Fruit fly (Drosophila melanogaster): Measurements from ENCODE around the gene CG31735.

Gene CG31735

DNA sequence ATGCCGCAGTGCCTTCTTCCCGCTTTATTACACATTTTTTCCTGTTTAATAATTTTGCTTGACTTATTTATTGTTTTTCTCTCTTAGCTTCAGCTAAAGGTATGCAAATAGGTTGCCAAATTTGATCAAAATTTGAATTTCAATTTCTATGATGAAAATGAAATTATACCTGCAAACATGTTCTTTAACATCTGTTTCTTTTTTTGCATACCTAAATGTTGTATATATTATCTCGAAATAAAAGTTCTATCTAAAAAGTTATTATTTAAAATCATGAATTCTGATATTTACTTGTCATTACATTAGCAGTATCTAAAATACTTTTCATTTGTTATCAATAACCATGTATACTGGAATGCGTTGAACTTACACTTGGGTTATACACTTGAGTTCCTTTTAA lies at the start of gene CG31735:
Gene CG31735, plus strand, starts transcription at position 301 of the 400 bp plus-strand sequence.
- TF ChIP-seq CG12768 (GFP tag; optimal IDR thresholded peaks at IDR 0.05) (no peak), CG7101 (tag; optimal IDR thresholded peaks at IDR 0.05) (no peak), Crg-1 (GFP tag; optimal IDR thresholded peaks at IDR 0.05) (no peak), cnc (optimal IDR thresholded peaks at IDR 0.05) (no peak), CG11617 (GFP tag; optimal IDR thresholded peaks at IDR 0.05) (no peak), cic (GFP tag; optimal IDR thresholded peaks at IDR 0.05) (no peak), tj (GFP tag; optimal IDR thresholded peaks at IDR 0.05) (no peak), kay (GFP tag; ENCODE audit: borderline replicate concordance) (no peak), ovo (GFP tag; optimal IDR thresholded peaks at IDR 0.05) (no peak), toe (GFP tag; optimal IDR thresholded peaks at IDR 0.05) (no peak), Clk (GFP tag; optimal IDR thresholded peaks at IDR 0.05) (no peak), bab1 (GFP tag; optimal IDR thresholded peaks at IDR 0.05) (no peak), pad (GFP tag; optimal IDR thresholded peaks at IDR 0.05) (no peak), CG7045 (GFP tag; optimal IDR thresholded peaks at IDR 0.05) (no peak), Mnt (GFP tag; optimal IDR thresholded peaks at IDR 0.05) (no peak), Hr96 (GFP tag; optimal IDR thresholded peaks at IDR 0.05) (no peak), CG5204 (GFP tag; optimal IDR thresholded peaks at IDR 0.05) (no peak)

- TF ChIP-seq CG7045 (GFP tag; optimal IDR thresholded peaks at IDR 0.05) = no peak
- no peak for TF ChIP-seq bab1 (GFP tag; optimal IDR thresholded peaks at IDR 0.05)
- TF ChIP-seq CG5204 (GFP tag; optimal IDR thresholded peaks at IDR 0.05) = no peak
- no peak for TF ChIP-seq Crg-1 (GFP tag; optimal IDR thresholded peaks at IDR 0.05)
- TF ChIP-seq CG12768 (GFP tag; optimal IDR thresholded peaks at IDR 0.05) = no peak
- no peak for TF ChIP-seq Hr96 (GFP tag; optimal IDR thresholded peaks at IDR 0.05)
- TF ChIP-seq CG7101 (tag; optimal IDR thresholded peaks at IDR 0.05) = no peak
- no peak for TF ChIP-seq Clk (GFP tag; optimal IDR thresholded peaks at IDR 0.05)
- no peak for TF ChIP-seq CG1620 (GFP tag; optimal IDR thresholded peaks at IDR 0.05)
- no peak for TF ChIP-seq kay (GFP tag; ENCODE audit: borderline replicate concordance)
- no peak for TF ChIP-seq cnc (optimal IDR thresholded peaks at IDR 0.05)
Observed at dm6 chr2L:15846600-15846999, 48.7 kb upstream of the CG31735 start.

DNA sequence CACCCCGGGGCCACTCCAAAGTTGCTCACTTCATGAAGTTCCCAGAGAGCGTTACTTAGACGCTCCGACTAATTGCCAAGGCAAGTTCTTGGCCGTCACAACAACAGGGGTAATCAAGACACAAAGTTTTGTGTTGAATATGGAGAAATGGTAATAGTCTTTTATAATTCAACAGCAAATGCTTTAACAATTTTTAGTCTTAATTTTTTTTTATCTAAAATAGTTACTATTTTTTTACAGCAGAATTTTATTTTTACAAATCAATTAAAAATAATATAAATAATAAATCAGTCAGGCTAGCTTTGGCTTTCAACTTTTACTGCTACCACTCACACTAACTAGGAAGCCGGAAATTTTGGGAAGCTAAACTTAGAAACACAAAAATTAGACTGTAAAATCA lies 43.0 kb upstream of the CG31735 start, which contains the start of gene CG13243:
Gene CG13243, plus strand, starts transcription at position 301 of the 400 bp plus-strand sequence.
- TF ChIP-seq tj (GFP tag; optimal IDR thresholded peaks at IDR 0.05) (no peak), kay (GFP tag; ENCODE audit: borderline replicate concordance) (no peak), pad (GFP tag; optimal IDR thresholded peaks at IDR 0.05) (no peak), Hr96 (GFP tag; optimal IDR thresholded peaks at IDR 0.05) (no peak), CG7045 (GFP tag; optimal IDR thresholded peaks at IDR 0.05) (no peak), cic (GFP tag; optimal IDR thresholded peaks at IDR 0.05) (no peak), ovo (GFP tag; optimal IDR thresholded peaks at IDR 0.05) (no peak), CG12768 (GFP tag; optimal IDR thresholded peaks at IDR 0.05) (no peak), CG1620 (GFP tag; optimal IDR thresholded peaks at IDR 0.05) (no peak), Clk (GFP tag; optimal IDR thresholded peaks at IDR 0.05) (no peak), cnc (optimal IDR thresholded peaks at IDR 0.05) (no peak), CG33017 (tag; optimal IDR thresholded peaks at IDR 0.05) (no peak), CG14711 (tag; optimal IDR thresholded peaks at IDR 0.05) (no peak), Crg-1 (GFP tag; optimal IDR thresholded peaks at IDR 0.05) (no peak)

DNA sequence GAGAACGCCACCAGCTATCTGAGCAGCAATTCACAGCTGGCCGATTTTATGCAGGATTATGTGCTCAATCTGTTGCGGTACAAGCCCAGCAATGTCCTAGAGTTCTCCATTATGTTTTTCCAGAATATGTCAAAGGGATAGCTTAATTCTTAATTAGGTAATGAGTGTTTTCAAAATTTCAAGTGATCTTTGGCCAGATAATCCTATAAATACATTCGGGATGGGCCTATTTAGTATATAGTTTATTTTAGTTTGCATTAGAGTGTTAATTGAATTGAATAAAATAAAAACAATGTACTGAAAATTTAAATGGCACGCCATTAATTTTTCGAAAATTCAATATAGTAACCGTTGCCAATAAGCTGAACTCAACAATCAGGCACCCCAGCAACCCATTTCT lies 41.4 kb upstream of the CG31735 start, which contains the start of gene Tektin-A:
Gene Tektin-A, plus strand, starts transcription at position 301 of the 400 bp plus-strand sequence.
- TF ChIP-seq cnc (optimal IDR thresholded peaks at IDR 0.05) (no peak), cic (GFP tag; optimal IDR thresholded peaks at IDR 0.05) (no peak), toe (GFP tag; optimal IDR thresholded peaks at IDR 0.05) (no peak), CG7101 (tag; optimal IDR thresholded peaks at IDR 0.05) (no peak), CG7045 (GFP tag; optimal IDR thresholded peaks at IDR 0.05) (no peak), Hr96 (GFP tag; optimal IDR thresholded peaks at IDR 0.05) (no peak), Clk (GFP tag; optimal IDR thresholded peaks at IDR 0.05) (no peak), bab1 (GFP tag; optimal IDR thresholded peaks at IDR 0.05) (no peak), kay (GFP tag; ENCODE audit: borderline replicate concordance) (no peak), Crg-1 (GFP tag; optimal IDR thresholded peaks at IDR 0.05) (no peak), CG14711 (tag; optimal IDR thresholded peaks at IDR 0.05) (no peak), CG5204 (GFP tag; optimal IDR thresholded peaks at IDR 0.05) (no peak), pad (GFP tag; optimal IDR thresholded peaks at IDR 0.05) (no peak), CG33017 (tag; optimal IDR thresholded peaks at IDR 0.05) (no peak), CG12768 (GFP tag; optimal IDR thresholded peaks at IDR 0.05) (no peak), Mnt (GFP tag; optimal IDR thresholded peaks at IDR 0.05) (no peak), tj (GFP tag; optimal IDR thresholded peaks at IDR 0.05) (no peak), CG11617 (GFP tag; optimal IDR thresholded peaks at IDR 0.05) (no peak), ovo (GFP tag; optimal IDR thresholded peaks at IDR 0.05) (no peak)

DNA sequence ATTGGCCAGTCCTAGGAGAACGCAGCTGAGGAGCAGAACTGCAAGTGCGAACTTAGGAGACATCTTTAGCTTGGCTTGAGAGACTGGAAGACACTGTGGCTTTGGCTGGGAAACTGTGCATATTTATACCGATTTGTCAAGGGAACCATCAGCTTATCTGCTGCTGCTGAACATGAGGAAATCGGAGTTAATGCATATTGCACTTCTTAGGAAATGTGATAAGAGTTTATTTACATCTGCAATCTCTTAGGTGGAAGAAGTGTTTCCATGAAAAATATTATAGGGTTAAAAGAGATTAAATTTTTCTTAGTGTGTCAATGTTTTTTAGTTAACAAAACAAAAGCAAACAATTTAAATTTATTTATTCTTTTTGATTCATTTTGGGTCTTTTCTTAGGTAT lies 29.9 kb upstream of the CG31735 start, which contains the start of gene CG42792:
Gene CG42792, minus strand, starts transcription at position 101 of the 400 bp plus-strand sequence.
- TF ChIP-seq CG7101 (tag; optimal IDR thresholded peaks at IDR 0.05) = no peak
- no peak for TF ChIP-seq Mnt (GFP tag; optimal IDR thresholded peaks at IDR 0.05)
- no peak for TF ChIP-seq CG1620 (GFP tag; optimal IDR thresholded peaks at IDR 0.05)
- TF ChIP-seq CG5204 (GFP tag; optimal IDR thresholded peaks at IDR 0.05) = no peak

- TF ChIP-seq bab1 (GFP tag; optimal IDR thresholded peaks at IDR 0.05) (no peak), CG5204 (GFP tag; optimal IDR thresholded peaks at IDR 0.05) (no peak), ovo (GFP tag; optimal IDR thresholded peaks at IDR 0.05) (no peak), toe (GFP tag; optimal IDR thresholded peaks at IDR 0.05) (no peak), cnc (optimal IDR thresholded peaks at IDR 0.05) (no peak), CG11617 (GFP tag; optimal IDR thresholded peaks at IDR 0.05) (no peak), cic (GFP tag; optimal IDR thresholded peaks at IDR 0.05) (no peak), CG12768 (GFP tag; optimal IDR thresholded peaks at IDR 0.05) (no peak), Clk (GFP tag; optimal IDR thresholded peaks at IDR 0.05) (no peak), kay (GFP tag; ENCODE audit: borderline replicate concordance) (no peak), Crg-1 (GFP tag; optimal IDR thresholded peaks at IDR 0.05) (no peak), CG7045 (GFP tag; optimal IDR thresholded peaks at IDR 0.05) (no peak), Hr96 (GFP tag; optimal IDR thresholded peaks at IDR 0.05) (no peak), Mnt (GFP tag; optimal IDR thresholded peaks at IDR 0.05) (no peak), tj (GFP tag; optimal IDR thresholded peaks at IDR 0.05) (no peak), CG7101 (tag; optimal IDR thresholded peaks at IDR 0.05) (no peak), pad (GFP tag; optimal IDR thresholded peaks at IDR 0.05) (no peak), CG14711 (tag; optimal IDR thresholded peaks at IDR 0.05) (no peak)
Observed at dm6 chr2L:15880056-15880455, 15.2 kb upstream of the CG31735 start, which contains the start of gene CG7653. Gene CG7653, minus strand, starts transcription at chr2L:15880156.
